Worm (Caenorhabditis elegans): ENCODE data around the gene npr-26.

DNA sequence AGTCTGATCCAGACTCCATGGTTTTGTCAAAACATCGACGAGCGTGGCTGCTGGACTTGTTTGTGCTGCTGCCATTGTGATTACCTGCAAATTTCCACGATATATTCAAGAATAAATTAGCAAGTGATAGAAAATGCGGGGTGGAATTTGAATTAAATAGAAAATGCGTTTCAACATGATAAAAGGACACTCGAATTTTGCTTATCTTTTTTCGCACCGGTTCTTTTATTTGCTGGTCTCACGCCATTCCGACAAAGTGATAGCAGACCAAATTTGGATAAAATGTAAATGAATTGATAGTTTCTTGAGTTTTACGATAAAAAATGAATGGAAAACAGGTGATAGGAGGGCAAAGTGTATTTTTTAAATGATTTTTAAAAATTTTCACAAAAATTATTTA, 49.7 kb upstream of the npr-26 start, which contains the start of gene elo-2:
- TF ChIP-seq unc-39 (tag; optimal IDR thresholded peaks at IDR 0.05) (no peak), ceh-82 (tag; optimal IDR thresholded peaks at IDR 0.05) (no peak), lin-39 (tag; optimal IDR thresholded peaks at IDR 0.05) (no peak), F13H6.1 (tag; optimal IDR thresholded peaks at IDR 0.05) (no peak), aly-2 (tag; optimal IDR thresholded peaks at IDR 0.05) (no peak), skn-1 (tag; optimal IDR thresholded peaks at IDR 0.05) (no peak), ceh-16 (tag; optimal IDR thresholded peaks at IDR 0.05) (no peak)

Measured in whole organism, L2 larva.